Fruit fly (Drosophila melanogaster): Measurements from ENCODE around the gene MtnA.

The MtnA gene

dm6 chr3R:9808946-9809545, 24.9 kb upstream of the MtnA start, which contains the start of gene FBXO11 (continued):
- TF ChIP-seq CG6792 (GFP tag; optimal IDR thresholded peaks at IDR 0.05) (peak; percentile 7), esn (GFP tag; optimal IDR thresholded peaks at IDR 0.05) (no peak), CG11902 (GFP tag; optimal IDR thresholded peaks at IDR 0.05) (no peak), salr (GFP tag; optimal IDR thresholded peaks at IDR 0.05) (peak in 1 of 2 experiments; percentile 19), CG6808 (GFP tag; optimal IDR thresholded peaks at IDR 0.05) (no peak), CG16779 (tag; optimal IDR thresholded peaks at IDR 0.05) (peak; percentile 77), CG15336 (GFP tag; IDR thresholded peaks at IDR 0.05) (peak; percentile 50), fkh (GFP tag; optimal IDR thresholded peaks at IDR 0.05) (peak; percentile 96), lz (GFP tag; optimal IDR thresholded peaks at IDR 0.05) (peak; percentile 5)

DNA sequence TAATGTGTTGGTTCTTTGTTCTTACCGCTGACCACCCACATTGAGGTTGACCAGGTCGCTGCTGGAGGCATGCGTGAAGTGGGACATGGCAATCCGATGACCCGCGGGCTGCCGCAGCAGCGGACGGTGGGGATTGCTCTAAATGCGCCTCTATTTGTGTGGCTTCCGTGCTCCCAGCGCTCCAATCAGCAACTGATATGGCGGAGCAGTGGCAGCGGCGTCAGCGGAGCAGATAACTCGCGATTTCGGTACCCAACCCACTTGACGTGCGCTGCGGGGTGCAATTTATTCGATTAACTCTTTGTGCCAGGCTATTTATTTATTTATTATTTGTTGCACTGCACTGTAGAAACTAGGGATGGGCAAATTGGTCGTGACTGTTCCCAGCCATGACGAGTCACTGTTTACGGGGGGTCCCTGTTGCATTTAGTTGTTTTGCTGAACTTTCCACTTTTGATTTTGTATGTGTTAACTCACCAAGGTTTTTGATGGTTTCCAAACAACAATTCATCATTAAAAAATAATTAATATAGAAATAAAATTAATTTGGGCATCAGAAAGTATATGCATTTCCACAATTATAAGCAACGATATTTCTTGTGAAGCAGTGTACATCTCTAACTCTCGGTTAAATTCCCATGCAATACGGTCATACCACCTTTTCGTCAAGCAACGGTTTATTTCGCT, 16.6 kb upstream of the MtnA start, which contains the start of the genes CG9467 and CG8526:
Gene CG9467, minus strand, starts transcription at position 383 of the 687 bp plus-strand sequence.
Gene CG8526, plus strand, starts transcription at position 637 of the 687 bp plus-strand sequence.
- TF ChIP-seq dac (GFP tag; optimal IDR thresholded peaks at IDR 0.05) (peak; percentile 26), CG6854 (GFP tag; optimal IDR thresholded peaks at IDR 0.05) (peak; percentile 31), svp (GFP tag) (peak; percentile 97), spab (GFP tag; optimal IDR thresholded peaks at IDR 0.05) (no peak), lz (GFP tag; optimal IDR thresholded peaks at IDR 0.05) (peak; percentile 67), CG11762 (GFP tag; optimal IDR thresholded peaks at IDR 0.05; ENCODE audit: insufficient read depth) (no peak), CG3032 (tag; optimal IDR thresholded peaks at IDR 0.05) (peak; percentile 64), fkh (GFP tag; optimal IDR thresholded peaks at IDR 0.05) (peak; percentile 85), Sox14 (GFP tag; optimal IDR thresholded peaks at IDR 0.05) (peak; percentile 51), CG6792 (GFP tag; optimal IDR thresholded peaks at IDR 0.05) (peak; percentile 42), Hr39 (GFP tag; optimal IDR thresholded peaks at IDR 0.05) (peak; percentile 52), Ets21C (GFP tag; optimal IDR thresholded peaks at IDR 0.05) (no peak), CG31627 (GFP tag; optimal IDR thresholded peaks at IDR 0.05) (peak; percentile 55), Ets96B (tag; optimal IDR thresholded peaks at IDR 0.05) (peak; percentile 50), CG6163 (GFP tag; IDR thresholded peaks at IDR 0.05) (0 out of 3 replicates have a peak, but pooled peaks have one; percentile 34), dsx (GFP tag; optimal IDR thresholded peaks at IDR 0.05; ENCODE audit: poor library complexity, severe bottlenecking) (peak; percentile 65), Sox15 (GFP tag; optimal IDR thresholded peaks at IDR 0.05) (peak; percentile 58), Eip78C (GFP tag) (peak; percentile 83), esn (GFP tag; optimal IDR thresholded peaks at IDR 0.05) (peak; percentile 69), Hr4 (GFP tag; optimal IDR thresholded peaks at IDR 0.05) (no peak), Hr38 (GFP tag; optimal IDR thresholded peaks at IDR 0.05) (no peak), Met (GFP tag; optimal IDR thresholded peaks at IDR 0.05) (no peak), CG4318 (GFP tag; optimal IDR thresholded peaks at IDR 0.05) (no peak), CG11902 (GFP tag; optimal IDR thresholded peaks at IDR 0.05) (peak; percentile 49), CG15336 (GFP tag; IDR thresholded peaks at IDR 0.05) (0 out of 2 replicates have a peak, but pooled peaks have one; percentile 23), Blimp-1 (GFP tag; optimal IDR thresholded peaks at IDR 0.05) (peak; percentile 29), acj6 (GFP tag; optimal IDR thresholded peaks at IDR 0.05) (peak; percentile 59), eg (GFP tag; IDR thresholded peaks at IDR 0.05) (peak; percentile 47; the same call in 1 of the 3 replicates), Lpt (GFP tag; optimal IDR thresholded peaks at IDR 0.05) (no peak), cyc (GFP tag; optimal IDR thresholded peaks at IDR 0.05) (peak; percentile 61), CG34406 (GFP tag; optimal IDR thresholded peaks at IDR 0.05) (peak; percentile 60), Eip93F (GFP tag; optimal IDR thresholded peaks at IDR 0.05) (peak; percentile 48)

DNA sequence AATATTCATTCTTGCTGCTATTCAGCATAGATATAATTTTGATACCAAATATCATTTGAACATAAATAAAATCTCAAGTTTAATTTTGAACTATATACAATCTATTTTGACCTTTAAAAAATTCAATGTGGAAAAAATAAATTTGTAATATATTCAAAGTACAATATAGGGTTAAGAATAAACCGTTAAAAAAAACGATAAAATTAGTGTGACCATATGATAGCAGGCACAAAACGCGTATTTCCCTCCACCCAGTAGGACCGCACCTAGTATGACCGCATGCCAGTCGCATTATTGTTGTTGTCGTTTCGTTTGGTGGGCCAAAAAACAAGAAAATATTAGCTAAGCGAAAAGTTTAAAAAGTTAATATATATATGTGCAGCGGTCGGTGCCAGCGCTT, 8.8 kb upstream of the MtnA start, which contains the start of gene CG8516:
Gene CG8516, plus strand, starts transcription at position 278 of the 400 bp plus-strand sequence.
- TF ChIP-seq topi (GFP tag; optimal IDR thresholded peaks at IDR 0.05) (no peak), Gug (GFP tag; IDR thresholded peaks at IDR 0.05) (no peak), CG34406 (GFP tag; optimal IDR thresholded peaks at IDR 0.05) (no peak), Met (GFP tag; optimal IDR thresholded peaks at IDR 0.05) (no peak), CG6276 (GFP tag; optimal IDR thresholded peaks at IDR 0.05) (no peak), CG8119 (GFP tag; IDR thresholded peaks at IDR 0.05) (peak; percentile 61; the same call in 2 of the 3 replicates), spab (GFP tag; optimal IDR thresholded peaks at IDR 0.05) (no peak), Eip75B (GFP tag; optimal IDR thresholded peaks at IDR 0.05) (no peak), CG8632 (GFP tag; optimal IDR thresholded peaks at IDR 0.05) (no peak), CG9139 (GFP tag; optimal IDR thresholded peaks at IDR 0.05) (no peak), achi (GFP tag; optimal IDR thresholded peaks at IDR 0.05) (no peak), Smox (GFP tag; optimal IDR thresholded peaks at IDR 0.05) (no peak), CG16779 (tag; optimal IDR thresholded peaks at IDR 0.05) (no peak), CG6163 (GFP tag; IDR thresholded peaks at IDR 0.05) (no peak), Sox14 (GFP tag; optimal IDR thresholded peaks at IDR 0.05) (no peak), fd59A (GFP tag; optimal IDR thresholded peaks at IDR 0.05) (no peak), Sox15 (GFP tag; optimal IDR thresholded peaks at IDR 0.05) (no peak), net (GFP tag; optimal IDR thresholded peaks at IDR 0.05) (no peak), cyc (GFP tag; optimal IDR thresholded peaks at IDR 0.05) (no peak), Hr39 (GFP tag; optimal IDR thresholded peaks at IDR 0.05) (no peak)

All from whole organism, prepupa.